Fruit fly (Drosophila melanogaster): Measurements from ENCODE around the gene mRpL20.

- TF ChIP-seq tj (GFP tag; optimal IDR thresholded peaks at IDR 0.05): peak; percentile 70
- peak; percentile 91 for TF ChIP-seq CG11617 (GFP tag; optimal IDR thresholded peaks at IDR 0.05)
- TF ChIP-seq CG7045 (GFP tag; optimal IDR thresholded peaks at IDR 0.05): peak; percentile 85
- no peak for TF ChIP-seq CG5204 (GFP tag; optimal IDR thresholded peaks at IDR 0.05)
- peak; percentile 72 for TF ChIP-seq CG12768 (GFP tag; optimal IDR thresholded peaks at IDR 0.05)
Observed at dm6 chr3L:13017803-13018324, at the start of gene mRpL20, which contains the start of gene Icmt.

All from whole organism, adult.